Fruit fly (Drosophila melanogaster) whole organism, wandering third instar larva: ENCODE data around the gene Mipp1.

Experiments used
- Abd-B ChIP-seq: fragments of >200 bp; optimal IDR thresholded peaks from 2 replicates; lab custom pipeline; 2017; ENCODE audit warnings: missing biosample characterization, missing genetic modification characterization
- CG32264 ChIP-seq: fragments of 200-800 bp; sonication (Bioruptor generic); optimal IDR thresholded peaks from 2 replicates; lab custom pipeline; 2016; ENCODE audit warnings: missing biosample characterization, missing genetic modification characterization
- CG9705 ChIP-seq: fragments of 200-800 bp; sonication (Bioruptor generic); optimal IDR thresholded peaks from 2 replicates; lab custom pipeline; 2018; ENCODE audit warnings: missing biosample characterization, mild to moderate bottlenecking, missing genetic modification characterization
- CrebA ChIP-seq: fragments of 200-800 bp; sonication (Bioruptor generic); optimal IDR thresholded peaks from 2 replicates; lab custom pipeline; 2016; ENCODE audit warnings: missing biosample characterization, mild to moderate bottlenecking, missing genetic modification characterization, borderline replicate concordance
- Dfd ChIP-seq: fragments of >200 bp; optimal IDR thresholded peaks from 2 replicates; lab custom pipeline; 2017; ENCODE audit warnings: missing biosample characterization, missing genetic modification characterization
- Dif ChIP-seq: fragments of 200-275, 200-300 bp; sonication (Bioruptor generic); optimal IDR thresholded peaks from 2 replicates; lab custom pipeline; 2018; ENCODE audit warnings: missing biosample characterization, missing genetic modification characterization; ENCODE audit not compliant: partially characterized antibody
- GATAd ChIP-seq: sonication (Bioruptor generic); optimal IDR thresholded peaks from 2 replicates; lab custom pipeline; 2016; ENCODE audit warnings: missing biosample characterization, missing genetic modification characterization
- HLH106 ChIP-seq: fragments of 200-800 bp; optimal IDR thresholded peaks from 3 replicates; lab custom pipeline; 2019; ENCODE audit warnings: missing biosample characterization, mild to moderate bottlenecking, missing genetic modification characterization, moderate library complexity
- Hnf4 ChIP-seq: fragments of 200-800 bp; sonication (Bioruptor generic); optimal IDR thresholded peaks from 2 replicates; lab custom pipeline; 2016; ENCODE audit warnings: missing biosample characterization, mild to moderate bottlenecking, missing genetic modification characterization
- Hr78 ChIP-seq: fragments of >200 bp; optimal IDR thresholded peaks from 2 replicates; lab custom pipeline; 2017; ENCODE audit warnings: missing biosample characterization, missing genetic modification characterization
- Hr83 ChIP-seq: fragments of 200-300 bp; sonication (Bioruptor generic); optimal IDR thresholded peaks from 2 replicates; lab custom pipeline; 2016; ENCODE audit warnings: missing biosample characterization, mild to moderate bottlenecking, missing genetic modification characterization, moderate library complexity; ENCODE audit not compliant: poor library complexity, severe bottlenecking
- Jra ChIP-seq: sonication (Bioruptor generic); optimal IDR thresholded peaks from 2 replicates; lab custom pipeline; 2016; ENCODE audit warnings: missing biosample characterization, missing genetic modification characterization
- Mio ChIP-seq: sonication (Bioruptor generic); optimal IDR thresholded peaks from 2 replicates; lab custom pipeline; 2016; ENCODE audit warnings: missing biosample characterization, missing genetic modification characterization
- N ChIP-seq: fragments of >200 bp; optimal IDR thresholded peaks from 2 replicates; lab custom pipeline; 2018; ENCODE audit warnings: missing biosample characterization, missing external identifiers, missing genetic modification characterization
- OdsH ChIP-seq: fragments of 200-800 bp; sonication (Bioruptor generic); optimal IDR thresholded peaks from 2 replicates; lab custom pipeline; 2016; ENCODE audit warnings: missing biosample characterization, mild to moderate bottlenecking, missing genetic modification characterization
- Vsx2 ChIP-seq: fragments of 200-300, 225-300 bp; sonication (Bioruptor generic); optimal IDR thresholded peaks from 2 replicates; lab custom pipeline; 2018; ENCODE audit warnings: missing biosample characterization, missing genetic modification characterization; ENCODE audit not compliant: partially characterized antibody
- br ChIP-seq: fragments of 200-800 bp; sonication (Bioruptor generic); optimal IDR thresholded peaks from 2 replicates; lab custom pipeline; 2016; ENCODE audit warnings: missing biosample characterization, missing genetic modification characterization
- dl ChIP-seq, 2 experiments: fragments of 175-275, 200-275 bp in 1 of 2; fragments of 200-275 bp in 1 of 2; sonication (Bioruptor generic); optimal IDR thresholded peaks; lab custom pipeline; 2018; ENCODE audit warnings: mild to moderate bottlenecking in 2 of 2, missing biosample characterization in 2 of 2, missing genetic modification characterization in 2 of 2, moderate library complexity in 2 of 2; ENCODE audit not compliant: partially characterized antibody in 2 of 2, insufficient read depth in 1 of 2
- dmrt93B ChIP-seq: fragments of 200-800 bp; sonication (Bioruptor generic); optimal IDR thresholded peaks from 2 replicates; lab custom pipeline; 2018; ENCODE audit warnings: missing biosample characterization, mild to moderate bottlenecking, missing genetic modification characterization
- dsf ChIP-seq: sonication (Bioruptor generic); optimal IDR thresholded peaks from 2 replicates; lab custom pipeline; 2016; ENCODE audit warnings: missing biosample characterization, missing genetic modification characterization, borderline replicate concordance
- ey ChIP-seq: fragments of 200-800 bp; sonication (Bioruptor generic); optimal IDR thresholded peaks from 2 replicates; lab custom pipeline; 2016; ENCODE audit warnings: missing biosample characterization, missing genetic modification characterization
- fru ChIP-seq: fragments of 200-800 bp; sonication (Bioruptor generic); optimal IDR thresholded peaks from 3 replicates; lab custom pipeline; 2016; ENCODE audit warnings: missing biosample characterization, mild to moderate bottlenecking, missing genetic modification characterization
- h ChIP-seq: fragments of 200-800 bp; sonication (Bioruptor generic); optimal IDR thresholded peaks from 3 replicates; lab custom pipeline; 2016; ENCODE audit warnings: missing biosample characterization, mild to moderate bottlenecking, missing genetic modification characterization
- jim ChIP-seq: fragments of 175-275, 200-325 bp; sonication (Bioruptor generic); optimal IDR thresholded peaks from 2 replicates; lab custom pipeline; 2016; ENCODE audit warnings: missing biosample characterization, mild to moderate bottlenecking, missing genetic modification characterization
- lola ChIP-seq: fragments of >200 bp; optimal IDR thresholded peaks from 2 replicates; lab custom pipeline; 2017; ENCODE audit warnings: missing biosample characterization, missing genetic modification characterization
- pan ChIP-seq: fragments of >200 bp; optimal IDR thresholded peaks from 2 replicates; lab custom pipeline; 2017
- psq ChIP-seq: fragments of 200-800 bp; sonication (Bioruptor generic); optimal IDR thresholded peaks from 3 replicates; lab custom pipeline; 2017; ENCODE audit warnings: missing biosample characterization, mild to moderate bottlenecking, missing genetic modification characterization, moderate library complexity
- rgr ChIP-seq: fragments of 200-800 bp; sonication (Bioruptor generic); optimal IDR thresholded peaks from 3 replicates; lab custom pipeline; 2016; ENCODE audit warnings: missing biosample characterization, mild to moderate bottlenecking, missing genetic modification characterization
- sage ChIP-seq: fragments of 200-800 bp; sonication (Bioruptor generic); optimal IDR thresholded peaks from 2 replicates; lab custom pipeline; 2016; ENCODE audit warnings: missing biosample characterization, mild to moderate bottlenecking, missing genetic modification characterization
- sv ChIP-seq: fragments of 200-800 bp; sonication (Bioruptor generic); optimal IDR thresholded peaks from 3 replicates; lab custom pipeline; 2016; ENCODE audit warnings: missing biosample characterization, missing genetic modification characterization
- tai ChIP-seq: sonication (Bioruptor generic); optimal IDR thresholded peaks from 2 replicates; lab custom pipeline; 2016; ENCODE audit warnings: missing biosample characterization, missing genetic modification characterization
- usp ChIP-seq: fragments of >200 bp; optimal IDR thresholded peaks from 2 replicates; lab custom pipeline; 2017; ENCODE audit warnings: missing biosample characterization, missing genetic modification characterization
- woc ChIP-seq: sonication (Bioruptor generic); optimal IDR thresholded peaks from 2 replicates; lab custom pipeline; 2016; ENCODE audit warnings: missing biosample characterization, mild to moderate bottlenecking, missing genetic modification characterization

The Mipp1 gene

dm6 chr3L:16545511-16545910 lies 27.6 kb downstream of the Mipp1 start, which contains the start of gene CG13033:
CG13033 (minus strand) TSS chr3L:16545628.
- no peak for TF ChIP-seq fru (GFP tag; lab: Kevin White, UChicago)
- no peak for TF ChIP-seq HLH106
- TF ChIP-seq Hr83 (GFP tag; lab: Kevin White, UChicago), result no peak
- no peak for TF ChIP-seq h
- TF ChIP-seq Dif (GFP tag; lab: Kevin White, UChicago), result no peak
- TF ChIP-seq tai (GFP tag; lab: Kevin White, UChicago), result no peak
- no peak for TF ChIP-seq CG9705 (GFP tag; lab: Kevin White, UChicago)
- TF ChIP-seq Dfd (GFP tag; lab: Kevin White, UChicago), result no peak
- no peak for TF ChIP-seq psq (GFP tag; lab: Kevin White, UChicago)
- TF ChIP-seq Abd-B (GFP tag; lab: Kevin White, UChicago), result no peak
- TF ChIP-seq lola (GFP tag; lab: Kevin White, UChicago), result no peak
- TF ChIP-seq sv (GFP tag; lab: Kevin White, UChicago), result no peak
- no peak for TF ChIP-seq Vsx2 (GFP tag; lab: Kevin White, UChicago)
- no peak for TF ChIP-seq sage
- no peak for TF ChIP-seq dmrt93B
- no peak for TF ChIP-seq Jra (GFP tag; lab: Kevin White, UChicago)
- no peak for TF ChIP-seq GATAd (GFP tag; lab: Kevin White, UChicago)

DNA sequence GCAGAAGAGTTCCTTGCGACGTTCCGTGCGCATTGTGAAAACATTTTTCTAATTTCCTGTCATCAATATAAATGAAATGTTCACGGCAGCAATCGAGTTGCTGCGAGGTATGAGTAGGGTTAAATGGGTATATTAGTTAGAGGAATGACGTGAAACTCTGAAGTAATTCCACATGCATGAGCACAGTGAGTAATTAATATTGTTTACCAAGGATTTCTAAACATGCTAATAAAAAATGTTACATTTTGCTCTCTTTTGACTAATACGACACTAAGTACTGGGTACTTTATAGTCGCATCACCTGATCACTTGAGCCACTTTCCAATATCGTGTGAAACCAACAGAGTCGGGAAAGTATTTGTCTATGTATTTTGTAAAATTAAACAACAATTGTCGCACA lies 28.9 kb downstream of the Mipp1 start:
- no peak for TF ChIP-seq GATAd (GFP tag; lab: Kevin White, UChicago)
- TF ChIP-seq lola (GFP tag; lab: Kevin White, UChicago), result no peak
- TF ChIP-seq woc (GFP tag; lab: Kevin White, UChicago), result no peak
- no peak for TF ChIP-seq dsf (GFP tag; lab: Kevin White, UChicago)
- no peak for TF ChIP-seq Hnf4 (GFP tag; lab: Kevin White, UChicago)
- TF ChIP-seq HLH106, result no peak
- no peak for TF ChIP-seq CrebA
- no peak for TF ChIP-seq br (GFP tag; lab: Kevin White, UChicago)
- TF ChIP-seq OdsH (GFP tag; lab: Kevin White, UChicago), result no peak
- TF ChIP-seq Hr78, result no peak
- TF ChIP-seq Abd-B (GFP tag; lab: Kevin White, UChicago), result no peak
- TF ChIP-seq sv (GFP tag; lab: Kevin White, UChicago), result no peak
- TF ChIP-seq Jra (GFP tag; lab: Kevin White, UChicago), result no peak
- TF ChIP-seq psq (GFP tag; lab: Kevin White, UChicago), result no peak
- TF ChIP-seq dl (GFP tag; optimal IDR thresholded peaks at IDR 0.05; lab: Kevin White, UChicago; ENCODE audit: insufficient read depth in 1 of 2, partially characterized antibody in 2 of 2), result no peak
- no peak for TF ChIP-seq ey (GFP tag; lab: Kevin White, UChicago)

- TF ChIP-seq lola (GFP tag; lab: Kevin White, UChicago) (no peak), fru (GFP tag; lab: Kevin White, UChicago) (no peak), CG9705 (GFP tag; lab: Kevin White, UChicago) (no peak), dsf (GFP tag; lab: Kevin White, UChicago) (no peak), tai (GFP tag; lab: Kevin White, UChicago) (no peak), dmrt93B (no peak), GATAd (GFP tag; lab: Kevin White, UChicago) (no peak), Hr83 (GFP tag; lab: Kevin White, UChicago) (no peak), pan (lab: Kevin White, UChicago) (no peak), CG32264 (no peak), usp (GFP tag; lab: Kevin White, UChicago) (no peak), jim (no peak), N (GFP tag; lab: Kevin White, UChicago) (no peak), rgr (GFP tag; lab: Kevin White, UChicago) (no peak), Dif (GFP tag; lab: Kevin White, UChicago) (no peak), Abd-B (GFP tag; lab: Kevin White, UChicago) (no peak)
Measured at dm6 chr3L:16542998-16543624, 30.0 kb downstream of the Mipp1 start, which contains the start of gene CG43373. CG43373 (minus strand) TSS chr3L:16543370.

dm6 chr3L:16533932-16534331 lies 39.2 kb downstream of the Mipp1 start:
- TF ChIP-seq Hr78, result no peak
- TF ChIP-seq dl (GFP tag; optimal IDR thresholded peaks at IDR 0.05; lab: Kevin White, UChicago; ENCODE audit: insufficient read depth in 1 of 2, partially characterized antibody in 2 of 2), result no peak
- TF ChIP-seq dmrt93B, result no peak
- peak; percentile 74 for TF ChIP-seq sv (GFP tag; lab: Kevin White, UChicago)
- no peak for TF ChIP-seq Jra (GFP tag; lab: Kevin White, UChicago)
- no peak for TF ChIP-seq psq (GFP tag; lab: Kevin White, UChicago)
- TF ChIP-seq CrebA, result no peak
- TF ChIP-seq usp (GFP tag; lab: Kevin White, UChicago), result no peak
- peak; percentile 11 for TF ChIP-seq fru (GFP tag; lab: Kevin White, UChicago)
- no peak for TF ChIP-seq jim
- no peak for TF ChIP-seq Dfd (GFP tag; lab: Kevin White, UChicago)
- no peak for TF ChIP-seq Abd-B (GFP tag; lab: Kevin White, UChicago)
- no peak for TF ChIP-seq Vsx2 (GFP tag; lab: Kevin White, UChicago)
- no peak for TF ChIP-seq Mio
- peak; percentile 17 for TF ChIP-seq h
- no peak for TF ChIP-seq rgr (GFP tag; lab: Kevin White, UChicago)
- no peak for TF ChIP-seq ey (GFP tag; lab: Kevin White, UChicago)
- no peak for TF ChIP-seq woc (GFP tag; lab: Kevin White, UChicago)
